Fruit fly (Drosophila melanogaster) whole organism, pupa: ENCODE measurements around the gene Edem2.

ENCODE experiments used
- CG12605 ChIP-seq: fragments of 200-800 bp; sonication (Bioruptor generic); IDR thresholded peaks from 2 replicates; pipeline ENCODE4 v1.3.6; 2022; ENCODE audit warnings: missing biosample characterization, missing genetic modification characterization
- CG15710 ChIP-seq: fragments of 200-800 bp; sonication (Bioruptor generic); optimal IDR thresholded peaks from 2 replicates; lab custom pipeline; 2018; ENCODE audit warnings: missing biosample characterization, mild to moderate bottlenecking, missing genetic modification characterization, moderate library complexity
- CG17806 ChIP-seq: fragments of 200-800 bp; sonication (Bioruptor generic); optimal IDR thresholded peaks from 2 replicates; lab custom pipeline; 2018; ENCODE audit warnings: missing biosample characterization, mild to moderate bottlenecking, missing genetic modification characterization, moderate library complexity
- CG32121 ChIP-seq: fragments of 200-800 bp; sonication (Bioruptor generic); IDR thresholded peaks from 2 replicates; pipeline ENCODE4 v1.3.6; 2022; ENCODE audit warnings: missing biosample characterization, missing genetic modification characterization
- CG8159 ChIP-seq: fragments of 200-800 bp; sonication (Bioruptor generic); optimal IDR thresholded peaks from 3 replicates; lab custom pipeline; 2018; ENCODE audit warnings: missing biosample characterization, mild to moderate bottlenecking, missing genetic modification characterization, moderate library complexity
- CG9948 ChIP-seq: fragments of 200-800 bp; sonication (Bioruptor generic); optimal IDR thresholded peaks from 2 replicates; lab custom pipeline; 2018; ENCODE audit warnings: missing biosample characterization, mild to moderate bottlenecking, missing genetic modification characterization, moderate library complexity
- EcR ChIP-seq: fragments of 200-800 bp; sonication (Bioruptor generic); optimal IDR thresholded peaks from 3 replicates; lab custom pipeline; 2019; ENCODE audit warnings: missing biosample characterization, missing genetic modification characterization, mild to moderate bottlenecking, moderate library complexity, missing genetic modification reagents
- Ets98B ChIP-seq: fragments of 200-800 bp; sonication (Bioruptor generic); IDR thresholded peaks from 2 replicates; pipeline ENCODE4 v1.3.6; 2022; ENCODE audit warnings: missing biosample characterization, missing genetic modification characterization
- Pif1A ChIP-seq: fragments of 200-800 bp; sonication (Bioruptor generic); optimal IDR thresholded peaks from 3 replicates; lab custom pipeline; 2016; ENCODE audit warnings: missing biosample characterization, missing genetic modification characterization
- Snoo ChIP-seq: fragments of 200-800 bp; sonication (Bioruptor generic); optimal IDR thresholded peaks from 3 replicates; lab custom pipeline; 2017; ENCODE audit warnings: missing biosample characterization, mild to moderate bottlenecking, missing genetic modification characterization, inconsistent platforms

dm6 chr2L:13146254-13146653 lies 45.7 kb upstream of the Edem2 start:
- TF ChIP-seq CG9948 (peak; percentile 86), CG8159 (tag; lab: Kevin White, UChicago) (peak; percentile 89), Snoo (peak; percentile 43), CG32121 (0 out of 2 replicates have a peak, but pooled peaks have one; percentile 25), Pif1A (no peak), EcR (GFP tag; lab: Kevin White, UChicago) (no peak), CG15710 (peak; percentile 83), CG12605 (GFP tag; lab: Robert Waterston, UW) (no peak), Ets98B (GFP tag; lab: Robert Waterston, UW) (no peak), CG17806 (tag; lab: Kevin White, UChicago) (peak; percentile 81)
